Worm (Caenorhabditis elegans): ENCODE results near the gene kel-1.

Gene kel-1

ce11 chrII:11723904-11724303 is 35.2 kb downstream of the kel-1 start, which contains the start of gene ldh-1:
Gene ldh-1 (plus strand): TSS chrII:11724204.
- TF ChIP-seq daf-16 (GFP tag; optimal IDR thresholded peaks at IDR 0.05) = no peak
- peak; percentile 24 for TF ChIP-seq daf-16 (tag; optimal IDR thresholded peaks at IDR 0.05)
- TF ChIP-seq hlh-11 (tag; optimal IDR thresholded peaks at IDR 0.05) = no peak
- TF ChIP-seq zfp-2 (tag; optimal IDR thresholded peaks at IDR 0.05) = no peak

DNA sequence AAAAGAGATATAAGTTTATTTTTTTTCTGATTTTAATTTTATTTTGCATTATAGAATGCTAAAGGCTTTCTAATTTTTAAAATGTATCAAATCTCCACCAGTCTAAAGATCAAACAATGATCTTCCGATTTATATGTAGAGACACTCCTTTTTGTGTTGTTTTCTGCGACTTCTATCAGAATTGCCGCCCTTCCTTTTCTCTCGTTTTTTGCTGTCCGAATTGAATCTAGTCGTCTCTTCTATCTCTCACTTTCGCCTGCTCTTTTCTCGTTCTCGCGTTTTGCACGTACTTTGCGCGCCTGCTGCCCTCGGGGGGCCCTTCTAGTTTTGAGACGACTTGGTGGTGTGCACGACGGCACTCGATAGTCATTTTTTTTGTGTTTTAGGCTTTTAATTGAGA is 35.6 kb downstream of the kel-1 start:
- TF ChIP-seq hif-1 (tag; optimal IDR thresholded peaks at IDR 0.05) = peak; percentile 78 to 99
- peak; percentile 100 for TF ChIP-seq aha-1 (tag)
- TF ChIP-seq lin-38 (GFP tag; IDR thresholded peaks at IDR 0.05) = no peak
- TF ChIP-seq T20F7.1 (GFP tag; optimal IDR thresholded peaks at IDR 0.05) = peak; percentile 31
- peak; percentile 53 for TF ChIP-seq hlh-11 (tag; optimal IDR thresholded peaks at IDR 0.05)
- TF ChIP-seq pqm-1 (tag; optimal IDR thresholded peaks at IDR 0.05) = no peak
- TF ChIP-seq rbr-2 (tag; optimal IDR thresholded peaks at IDR 0.05) = peak; percentile 30
- TF ChIP-seq mes-2 (tag; optimal IDR thresholded peaks at IDR 0.05; ENCODE audit: poor library complexity, severe bottlenecking) = peak; percentile 18
- no peak for TF ChIP-seq F49E8.2 (tag; optimal IDR thresholded peaks at IDR 0.05; ENCODE audit: borderline replicate concordance)
- no peak for TF ChIP-seq fkh-10 (GFP tag; optimal IDR thresholded peaks at IDR 0.05)
- TF ChIP-seq spr-1 (tag; optimal IDR thresholded peaks at IDR 0.05) = peak; percentile 45
- TF ChIP-seq ctbp-1 (GFP tag; IDR thresholded peaks at IDR 0.05) = peak; percentile 61; the same call in 1 of the 2 replicates
- peak; percentile 44 for TF ChIP-seq nhr-28 (tag; optimal IDR thresholded peaks at IDR 0.05)
- peak; percentile 65 for TF ChIP-seq mep-1 (tag; optimal IDR thresholded peaks at IDR 0.05)
- peak; percentile 49; the same call in 1 of the 2 replicates for TF ChIP-seq hmg-1.1 (GFP tag; IDR thresholded peaks at IDR 0.05)
- peak; percentile 46; the same call in 1 of the 2 replicates for TF ChIP-seq zfp-3 (GFP tag; conservative IDR thresholded peaks at IDR 0.05)
- peak; percentile 36 for TF ChIP-seq lin-13 (GFP tag; optimal IDR thresholded peaks at IDR 0.05)
- TF ChIP-seq hlh-30 (tag; optimal IDR thresholded peaks at IDR 0.05; ENCODE audit: insufficient read depth) = peak; percentile 50
- TF ChIP-seq cey-2 (tag; optimal IDR thresholded peaks at IDR 0.05; ENCODE audit: borderline replicate concordance, insufficient read depth) = no peak
- peak in 1 of 2 experiments; percentile 75 for TF ChIP-seq lsy-2 (tag; optimal IDR thresholded peaks at IDR 0.05)
- TF ChIP-seq mxl-2 (GFP tag; conservative IDR thresholded peaks at IDR 0.05) = no peak
- TF ChIP-seq nhr-11 (tag; optimal IDR thresholded peaks at IDR 0.05) = no peak
- TF ChIP-seq unc-130 (GFP tag; optimal IDR thresholded peaks at IDR 0.05) = no peak
- TF ChIP-seq mdl-1 (tag; optimal IDR thresholded peaks at IDR 0.05) = peak; percentile 36 to 55
- peak; percentile 50; the same call in 1 of the 2 replicates for TF ChIP-seq ceh-20 (GFP tag; IDR thresholded peaks at IDR 0.05)
- no peak for TF ChIP-seq ztf-7 (tag; optimal IDR thresholded peaks at IDR 0.05)
- peak; percentile 28; the same call in 1 of the 2 replicates for TF ChIP-seq dmd-6 (GFP tag; IDR thresholded peaks at IDR 0.05)
- peak; percentile 2 for TF ChIP-seq F37D6.2 (tag; optimal IDR thresholded peaks at IDR 0.05)
- peak in 1 of 2 experiments; percentile 92 for TF ChIP-seq unc-62 (GFP tag; optimal IDR thresholded peaks at IDR 0.05 in 1 of 2)
- TF ChIP-seq unc-62 (tag; optimal IDR thresholded peaks at IDR 0.05) = no peak

ce11 chrII:11725615-11726014 is 36.9 kb downstream of the kel-1 start:
- TF ChIP-seq hmg-1.1 (GFP tag; IDR thresholded peaks at IDR 0.05) (no peak), T20F7.1 (GFP tag; optimal IDR thresholded peaks at IDR 0.05) (no peak), T26A8.4 (GFP tag; IDR thresholded peaks at IDR 0.05) (no peak), mdt-29 (GFP tag; IDR thresholded peaks at IDR 0.05) (no peak), F49E8.2 (tag; optimal IDR thresholded peaks at IDR 0.05; ENCODE audit: borderline replicate concordance) (no peak), aha-1 (tag) (peak; percentile 85), ceh-82 (tag; optimal IDR thresholded peaks at IDR 0.05) (no peak), set-16 (GFP tag; IDR thresholded peaks at IDR 0.05) (peak; percentile 39; the same call in 1 of the 2 replicates)
